Worm (Caenorhabditis elegans): ENCODE results near the gene Y37H2C.4.

Gene Y37H2C.4

ce11 chrV:18280778-18281177 lies 10.3 kb downstream of the Y37H2C.4 start, which contains the start of gene Y51A2A.16:
Gene Y51A2A.16 (minus strand): TSS chrV:18280878.
- no peak for TF ChIP-seq daf-8 (GFP tag; IDR thresholded peaks at IDR 0.05)
- TF ChIP-seq set-16 (GFP tag; IDR thresholded peaks at IDR 0.05), result no peak
- TF ChIP-seq rbr-2 (tag; optimal IDR thresholded peaks at IDR 0.05), result no peak
- no peak for TF ChIP-seq F37D6.2 (tag; optimal IDR thresholded peaks at IDR 0.05)
- TF ChIP-seq attf-4 (tag; optimal IDR thresholded peaks at IDR 0.05), result no peak

- no peak for TF ChIP-seq F37D6.2 (tag; optimal IDR thresholded peaks at IDR 0.05)
- TF ChIP-seq vab-7 (GFP tag; IDR thresholded peaks at IDR 0.05), result no peak
- no peak for TF ChIP-seq ztf-7 (tag; optimal IDR thresholded peaks at IDR 0.05)
These were observed 12.1 kb downstream of the Y37H2C.4 start, which contains the start of gene clec-247 for ce11 chrV:18282597-18282996. Gene clec-247 (plus strand): TSS chrV:18282897.

DNA sequence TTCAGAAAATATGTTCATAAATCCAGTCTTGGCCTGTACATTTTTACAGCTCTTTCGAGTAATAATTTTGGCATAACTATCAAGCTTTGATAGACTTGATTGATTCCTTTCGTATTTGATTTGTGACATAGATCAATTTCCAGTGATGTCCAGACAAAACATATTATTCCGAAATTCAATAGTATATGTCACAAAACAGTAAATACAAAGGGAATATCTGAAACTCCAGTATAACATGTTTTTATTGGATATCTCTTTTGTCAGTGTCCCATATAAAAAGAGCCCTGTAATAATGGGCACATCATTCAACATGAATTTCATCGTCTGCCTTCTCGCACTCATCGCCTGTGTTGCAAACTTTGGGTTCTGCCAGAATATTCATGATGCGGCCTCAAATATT lies 20.1 kb downstream of the Y37H2C.4 start, which contains the start of gene Y51A2A.4:
Gene Y51A2A.4, plus strand, starts transcription at position 301 of the 400 bp plus-strand sequence.
- no peak for TF ChIP-seq F37D6.2 (tag; optimal IDR thresholded peaks at IDR 0.05)
- TF ChIP-seq T20F7.1 (GFP tag; optimal IDR thresholded peaks at IDR 0.05), result no peak
- no peak for TF ChIP-seq aly-2 (tag; optimal IDR thresholded peaks at IDR 0.05)
- TF ChIP-seq ztf-11 (tag; optimal IDR thresholded peaks at IDR 0.05), result no peak
- TF ChIP-seq nhr-77 (tag; optimal IDR thresholded peaks at IDR 0.05), result no peak
- no peak for TF ChIP-seq tag-97 (GFP tag; IDR thresholded peaks at IDR 0.05)
- TF ChIP-seq pha-4 (GFP tag; IDR thresholded peaks at IDR 0.05), result no peak
- no peak for TF ChIP-seq pha-4 (tag; optimal IDR thresholded peaks at IDR 0.05)
- TF ChIP-seq dve-1 (tag; optimal IDR thresholded peaks at IDR 0.05; ENCODE audit: insufficient read depth), result no peak
- no peak for TF ChIP-seq skn-1 (tag; optimal IDR thresholded peaks at IDR 0.05)
- TF ChIP-seq D1046.2 (GFP tag; IDR thresholded peaks at IDR 0.05), result no peak
- TF ChIP-seq lin-13 (GFP tag; optimal IDR thresholded peaks at IDR 0.05), result no peak
- no peak for TF ChIP-seq madf-5 (GFP tag; IDR thresholded peaks at IDR 0.05)
- no peak for TF ChIP-seq Y105C5A.15 (GFP tag; IDR thresholded peaks at IDR 0.05)
- TF ChIP-seq nhr-10 (tag; optimal IDR thresholded peaks at IDR 0.05), result no peak
- no peak for TF ChIP-seq mdt-29 (GFP tag; IDR thresholded peaks at IDR 0.05)
- TF ChIP-seq mxl-2 (GFP tag; conservative IDR thresholded peaks at IDR 0.05), result no peak

DNA sequence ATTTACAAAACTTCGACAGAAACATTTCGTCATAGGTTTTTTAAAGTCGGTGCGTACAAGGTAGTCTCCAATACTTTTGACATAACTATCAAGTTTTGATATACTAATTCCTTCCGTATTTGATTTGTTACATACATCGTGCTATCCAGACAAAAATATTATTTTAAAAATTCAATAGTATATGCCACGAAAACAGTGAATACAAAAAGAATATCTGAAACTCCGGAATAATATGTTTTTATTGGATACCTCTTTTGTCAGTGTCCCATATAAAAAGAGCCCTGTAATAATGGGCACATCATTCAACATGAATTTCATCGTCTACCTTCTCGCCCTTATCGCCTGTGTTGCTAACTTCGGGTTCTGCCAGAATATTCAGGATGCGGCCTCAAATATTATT lies 21.8 kb downstream of the Y37H2C.4 start, which contains the start of gene Y51A2A.12:
Gene Y51A2A.12, plus strand, starts transcription at position 301 of the 400 bp plus-strand sequence.
- TF ChIP-seq T26A8.4 (GFP tag; IDR thresholded peaks at IDR 0.05), result no peak
- TF ChIP-seq ztf-11 (tag; optimal IDR thresholded peaks at IDR 0.05), result no peak
- no peak for TF ChIP-seq R02D3.7 (tag; optimal IDR thresholded peaks at IDR 0.05)
- TF ChIP-seq F49E8.2 (tag; optimal IDR thresholded peaks at IDR 0.05; ENCODE audit: borderline replicate concordance), result no peak
- TF ChIP-seq nhr-111 (GFP tag; optimal IDR thresholded peaks at IDR 0.05), result no peak
- no peak for TF ChIP-seq duxl-1 (tag; optimal IDR thresholded peaks at IDR 0.05; ENCODE audit: poor library complexity)
- TF ChIP-seq daf-12 (tag; optimal IDR thresholded peaks at IDR 0.05), result no peak
- TF ChIP-seq hmg-1.1 (GFP tag; IDR thresholded peaks at IDR 0.05), result no peak
- no peak for TF ChIP-seq unc-130 (GFP tag; optimal IDR thresholded peaks at IDR 0.05)
- no peak for TF ChIP-seq rbr-2 (tag; optimal IDR thresholded peaks at IDR 0.05)
- no peak for TF ChIP-seq ceh-28 (tag; optimal IDR thresholded peaks at IDR 0.05)

DNA sequence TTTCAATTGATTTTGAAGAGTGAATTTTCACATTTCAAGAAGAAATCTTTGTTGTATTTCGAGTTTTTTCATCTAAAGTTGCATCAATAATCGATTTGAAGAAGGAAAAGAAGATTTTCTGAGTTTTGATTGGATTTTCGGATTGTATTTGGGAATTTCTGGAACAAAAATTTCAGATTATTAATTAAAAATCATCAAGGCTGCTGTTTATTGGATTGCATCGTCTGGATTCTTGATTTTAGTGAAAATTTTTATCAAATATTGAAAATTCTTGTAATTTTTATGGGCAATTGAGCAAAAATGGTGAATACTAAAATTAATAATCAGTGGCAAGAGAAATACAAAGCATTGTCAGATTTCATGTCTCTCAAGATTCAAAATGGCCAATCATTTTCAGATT lies 28.0 kb downstream of the Y37H2C.4 start, which contains the start of gene Y51A2A.5:
Gene Y51A2A.5, plus strand, starts transcription at position 301 of the 400 bp plus-strand sequence.
- TF ChIP-seq attf-4 (tag; optimal IDR thresholded peaks at IDR 0.05), result no peak
- no peak for TF ChIP-seq T26A8.4 (GFP tag; IDR thresholded peaks at IDR 0.05)
- no peak for TF ChIP-seq F26F4.8 (GFP tag; conservative IDR thresholded peaks at IDR 0.05)
- TF ChIP-seq Y105C5A.15 (GFP tag; IDR thresholded peaks at IDR 0.05), result no peak
- TF ChIP-seq mxl-3 (GFP tag; optimal IDR thresholded peaks at IDR 0.05), result no peak
- no peak for TF ChIP-seq php-3 (GFP tag; IDR thresholded peaks at IDR 0.05)
- no peak for TF ChIP-seq nhr-6 (tag; optimal IDR thresholded peaks at IDR 0.05)
- no peak for TF ChIP-seq zip-11 (GFP tag; IDR thresholded peaks at IDR 0.05)
- no peak for TF ChIP-seq nhr-76 (tag; optimal IDR thresholded peaks at IDR 0.05)
- TF ChIP-seq F37D6.2 (tag; optimal IDR thresholded peaks at IDR 0.05), result no peak
- no peak for TF ChIP-seq nhr-25 (tag; optimal IDR thresholded peaks at IDR 0.05; ENCODE audit: borderline replicate concordance, insufficient read depth)
- no peak for TF ChIP-seq fos-1 (tag; optimal IDR thresholded peaks at IDR 0.05)
- no peak for TF ChIP-seq dmd-9 (GFP tag; IDR thresholded peaks at IDR 0.05)
- TF ChIP-seq ceh-32 (tag; optimal IDR thresholded peaks at IDR 0.05; ENCODE audit: poor library complexity), result no peak
